Fruit fly (Drosophila melanogaster): ENCODE results near the gene CG31743.

CG31743 gene

DNA sequence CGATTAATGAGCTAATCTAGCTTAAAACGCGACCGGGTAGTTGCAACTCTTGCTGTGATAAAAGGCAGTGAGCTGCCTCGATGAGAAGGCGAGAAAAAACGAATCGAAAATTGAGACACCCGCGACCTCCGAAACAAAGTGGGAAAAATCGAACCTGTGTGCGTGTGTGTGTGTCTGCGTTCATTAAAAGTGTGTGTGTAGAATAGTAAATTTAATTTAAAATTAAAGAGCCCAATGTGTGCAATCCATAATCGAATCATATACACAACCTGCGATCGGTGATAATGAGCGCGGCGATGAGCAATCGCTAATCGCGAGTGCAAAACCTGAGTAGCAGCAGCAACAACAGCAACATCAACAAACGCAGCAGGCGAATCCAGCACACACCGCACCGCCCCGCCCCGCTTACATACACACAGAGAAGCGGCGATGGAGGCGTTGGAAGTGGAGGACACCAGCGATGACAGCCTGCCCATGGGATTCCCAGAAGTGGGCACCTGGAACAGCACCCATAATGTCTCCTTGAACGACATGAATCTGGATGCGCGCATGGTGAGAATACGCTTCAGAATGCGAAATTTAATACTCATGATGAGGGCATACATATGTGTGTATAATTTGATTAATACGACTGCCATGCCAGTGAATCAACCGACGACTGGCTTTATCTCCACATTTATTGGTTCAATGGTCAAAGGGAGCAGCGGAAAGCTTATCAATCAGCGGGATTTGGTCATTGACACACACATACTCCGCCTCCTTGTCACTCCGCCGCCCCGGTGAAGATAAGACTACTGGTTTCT is 9.5 kb downstream of the CG31743 start:
- no peak for TF ChIP-seq CTCF (optimal IDR thresholded peaks at IDR 0.05)
- TF ChIP-seq CG8478 (optimal IDR thresholded peaks at IDR 0.05), result no peak

DNA sequence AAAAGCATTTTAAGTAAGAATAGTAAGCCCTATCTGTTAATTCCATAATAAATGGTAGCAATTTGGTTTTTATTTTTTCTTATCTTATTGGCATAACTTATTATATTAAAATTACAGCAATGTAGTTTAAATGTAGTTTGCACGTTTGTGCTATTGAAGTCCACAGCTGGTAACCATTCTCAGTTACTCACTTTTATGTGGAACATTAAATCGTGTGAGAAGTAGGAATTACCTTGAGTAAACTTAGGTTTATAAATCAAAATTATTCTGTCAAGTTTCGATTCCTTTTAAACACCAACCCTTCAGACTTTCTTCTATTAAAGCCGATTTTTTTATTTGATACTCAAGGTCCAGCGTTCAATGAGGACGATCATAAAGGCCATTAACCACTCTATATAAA is 10.3 kb downstream of the CG31743 start, which contains the start of gene CG42556:
TSS of gene CG42556 (plus strand) at position 301 of the 400 bp plus-strand sequence.
- TF ChIP-seq CG8478 (optimal IDR thresholded peaks at IDR 0.05) (no peak), CTCF (optimal IDR thresholded peaks at IDR 0.05) (no peak)

DNA sequence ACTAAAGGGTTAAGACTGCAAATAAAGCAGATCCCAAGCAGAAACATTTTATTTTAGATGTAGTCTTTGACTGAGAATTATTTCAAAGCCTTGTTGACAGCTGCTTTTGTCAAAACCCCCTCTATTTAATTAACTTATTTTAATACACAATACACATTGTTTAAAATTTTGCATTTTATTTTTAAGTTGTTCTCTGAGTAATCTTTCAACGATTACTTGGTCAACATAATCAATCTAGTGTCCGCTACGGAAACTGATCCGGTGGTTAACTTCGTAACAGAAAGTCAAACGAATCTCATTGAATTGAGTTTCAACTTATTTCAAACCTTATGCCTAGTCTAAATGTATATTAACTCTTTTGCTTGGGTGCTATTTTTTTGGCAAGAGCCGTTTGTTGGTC is 21.1 kb downstream of the CG31743 start, which contains the start of gene CG31805:
TSS of gene CG31805 (minus strand) at position 101 of the 400 bp plus-strand sequence.
- TF ChIP-seq CG8478 (optimal IDR thresholded peaks at IDR 0.05) (no peak), CTCF (optimal IDR thresholded peaks at IDR 0.05) (no peak)

DNA sequence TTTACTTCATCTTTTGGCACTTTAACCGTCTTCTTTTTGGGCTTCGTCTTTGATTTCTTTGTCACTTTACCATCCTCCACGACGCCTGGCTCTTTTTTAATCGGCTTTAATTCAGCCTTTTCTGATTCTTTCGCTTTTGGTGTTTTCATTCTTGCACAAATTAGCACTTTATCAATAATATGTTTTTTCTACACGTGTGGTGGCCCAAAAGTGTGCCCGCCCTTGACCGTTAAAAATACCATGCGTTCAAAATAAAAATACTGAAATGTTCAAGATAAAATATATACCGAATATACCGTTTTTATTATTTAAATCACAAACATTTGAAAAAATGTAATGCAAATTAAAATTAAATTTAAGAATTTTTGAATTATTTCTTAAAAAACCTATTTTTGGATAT is 22.7 kb downstream of the CG31743 start, which contains the start of gene CG12288:
TSS of gene CG12288 (minus strand) at position 216 of the 400 bp plus-strand sequence.
- no peak for TF ChIP-seq CG8478 (optimal IDR thresholded peaks at IDR 0.05)
- TF ChIP-seq CTCF (optimal IDR thresholded peaks at IDR 0.05), result no peak

DNA sequence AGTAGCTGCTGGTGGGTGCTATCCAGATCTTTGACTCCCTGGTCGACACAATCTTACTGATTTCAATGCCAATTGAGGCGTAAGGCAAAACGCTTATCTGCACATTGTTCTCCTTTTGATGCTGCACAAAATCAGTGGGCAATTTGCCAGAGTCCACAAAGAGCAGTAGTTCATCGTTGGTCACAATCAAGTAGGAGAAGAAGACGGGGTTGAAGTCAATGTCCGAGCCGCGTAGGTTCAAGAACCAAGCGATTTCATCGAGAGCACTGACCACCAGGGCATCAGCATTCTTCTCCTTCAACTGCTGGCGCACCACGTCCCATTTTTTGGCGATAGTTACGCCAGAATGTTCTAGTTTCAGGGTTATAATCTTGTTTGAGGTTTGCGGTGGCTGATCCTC is 30.0 kb downstream of the CG31743 start:
- no peak for TF ChIP-seq CG8478 (optimal IDR thresholded peaks at IDR 0.05)
- no peak for TF ChIP-seq CTCF (optimal IDR thresholded peaks at IDR 0.05)

DNA sequence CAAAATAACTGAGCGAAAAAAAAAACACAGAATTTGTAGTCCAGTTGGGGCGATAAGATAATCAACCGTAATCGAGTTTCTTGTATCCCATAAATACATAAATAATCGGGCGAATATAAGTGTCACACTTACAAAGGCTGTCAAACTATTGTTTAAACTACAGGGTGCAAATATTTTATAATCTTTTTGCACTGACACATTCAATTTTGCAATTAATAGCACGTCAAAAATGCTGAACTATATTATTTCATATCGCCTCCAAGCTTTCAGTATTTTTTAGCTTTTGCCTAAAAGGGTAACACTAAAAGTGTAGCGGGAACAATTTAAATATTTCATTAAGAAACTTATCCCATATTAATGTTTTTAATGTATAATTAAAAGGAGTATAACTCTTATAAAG is 30.9 kb downstream of the CG31743 start, which contains the start of gene ApepP:
TSS of gene ApepP (minus strand) at position 242 of the 400 bp plus-strand sequence.
- TF ChIP-seq CTCF (optimal IDR thresholded peaks at IDR 0.05) (no peak), CG8478 (optimal IDR thresholded peaks at IDR 0.05) (no peak)

DNA sequence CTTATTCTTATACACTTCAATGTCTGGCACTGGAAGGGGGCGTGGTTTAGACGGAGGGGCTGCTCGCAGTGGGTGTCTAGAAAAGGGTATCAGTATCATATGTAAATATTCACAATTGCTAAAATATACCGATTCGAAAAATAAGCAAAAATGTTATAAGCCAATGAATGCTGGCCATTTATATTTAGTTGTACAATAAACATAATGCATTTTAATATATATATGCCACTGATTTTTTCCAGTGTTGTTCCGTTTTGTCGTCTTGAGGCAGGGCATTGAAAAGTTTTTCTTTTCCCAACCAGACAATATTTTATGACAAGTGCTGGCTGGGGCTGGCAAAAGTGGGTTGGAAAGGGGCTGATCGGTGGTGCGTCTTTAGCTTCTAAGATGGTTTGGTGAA is 42.5 kb downstream of the CG31743 start:
- TF ChIP-seq CG8478 (optimal IDR thresholded peaks at IDR 0.05) (no peak), CTCF (optimal IDR thresholded peaks at IDR 0.05) (no peak)

All from S2 (cell line).